Fruit fly (Drosophila melanogaster) whole organism, embryonic: ENCODE data around the gene IntS2.

Source experiments
- Adf1 ChIP-seq: fragments of 200-800 bp; sonication (Bioruptor generic); IDR thresholded peaks from 2 replicates; pipeline ENCODE4 v1.3.6; 2022; ENCODE audit warnings: missing biosample characterization, missing genetic modification characterization
- CG10543 ChIP-seq: fragments of 200-800 bp; sonication (Bioruptor generic); optimal IDR thresholded peaks from 3 replicates; lab custom pipeline; 2017; ENCODE audit warnings: missing biosample characterization, mild to moderate bottlenecking, missing genetic modification characterization, moderate library complexity
- CG10979 ChIP-seq: fragments of 200-800 bp; sonication (Bioruptor generic); optimal IDR thresholded peaks from 2 replicates; lab custom pipeline; 2018; ENCODE audit warnings: missing biosample characterization, mild to moderate bottlenecking, missing genetic modification characterization, moderate library complexity
- CG1233 ChIP-seq: fragments of 200-800 bp; sonication (Bioruptor generic); optimal IDR thresholded peaks from 4 replicates; lab custom pipeline; 2018; ENCODE audit warnings: missing biosample characterization, mild to moderate bottlenecking, missing genetic modification characterization
- CG13296 ChIP-seq: fragments of 200-800 bp; sonication (Bioruptor generic); optimal IDR thresholded peaks from 3 replicates; lab custom pipeline; 2018; ENCODE audit warnings: missing biosample characterization, mild to moderate bottlenecking, missing genetic modification characterization
- CG14014 ChIP-seq: fragments of 200-800 bp; sonication (Bioruptor generic); IDR thresholded peaks from 2 replicates; pipeline ENCODE4 v1.3.6; 2022; ENCODE audit warnings: missing biosample characterization, missing genetic modification characterization
- CG14050 ChIP-seq: fragments of 200-800 bp; sonication (Bioruptor generic); IDR thresholded peaks from 3 replicates; pipeline ENCODE4 v1.3.6; 2022; ENCODE audit warnings: missing biosample characterization, missing genetic modification characterization
- CG2202 ChIP-seq: fragments of 200-800 bp; sonication (Bioruptor generic); optimal IDR thresholded peaks from 2 replicates; lab custom pipeline; 2018; ENCODE audit warnings: missing biosample characterization, mild to moderate bottlenecking, missing genetic modification characterization
- CG2678 ChIP-seq: fragments of 200-800 bp; sonication (Bioruptor generic); optimal IDR thresholded peaks from 3 replicates; lab custom pipeline; 2019; ENCODE audit warnings: missing biosample characterization, mild to moderate bottlenecking, missing genetic modification characterization, moderate library complexity
- CG3163 ChIP-seq: fragments of 200-800 bp; sonication (Bioruptor generic); optimal IDR thresholded peaks from 3 replicates; lab custom pipeline; 2016; ENCODE audit warnings: missing biosample characterization, missing genetic modification characterization
- CG6791 ChIP-seq: fragments of 200-800 bp; sonication (Bioruptor generic); IDR thresholded peaks from 3 replicates; pipeline ENCODE4 v1.3.6; 2022; ENCODE audit warnings: missing biosample characterization, missing genetic modification characterization; ENCODE audit not compliant: partially characterized antibody
- CG7271 ChIP-seq: fragments of 200-800 bp; sonication (Bioruptor generic); optimal IDR thresholded peaks from 2 replicates; lab custom pipeline; 2018; ENCODE audit warnings: missing biosample characterization, mild to moderate bottlenecking, missing genetic modification characterization, moderate library complexity
- CG7987 ChIP-seq: fragments of 200-800 bp; sonication (Bioruptor generic); optimal IDR thresholded peaks from 2 replicates; lab custom pipeline; 2018; ENCODE audit warnings: missing biosample characterization, mild to moderate bottlenecking, missing genetic modification characterization, moderate library complexity
- CG8290 ChIP-seq, 3 experiments: fragments of 200-800 bp; sonication (Bioruptor generic); optimal IDR thresholded peaks; 2 replicates each; lab custom pipeline; 2016 to 2019; ENCODE audit warnings: missing biosample characterization in 3 of 3, missing genetic modification characterization in 3 of 3, mild to moderate bottlenecking in 2 of 3, moderate library complexity in 1 of 3
- CG9727 ChIP-seq: fragments of 200-800 bp; sonication (Bioruptor generic); optimal IDR thresholded peaks from 3 replicates; lab custom pipeline; 2017; ENCODE audit warnings: missing biosample characterization, mild to moderate bottlenecking, missing genetic modification characterization
- CG9797 ChIP-seq: fragments of 200-800 bp; sonication (Bioruptor generic); optimal IDR thresholded peaks from 3 replicates; lab custom pipeline; 2018; ENCODE audit warnings: missing biosample characterization, mild to moderate bottlenecking, missing genetic modification characterization
- CG9876 ChIP-seq: fragments of 200-800 bp; sonication (Bioruptor generic); optimal IDR thresholded peaks from 2 replicates; lab custom pipeline; 2016; ENCODE audit warnings: missing biosample characterization, missing genetic modification characterization
- CHES-1-like ChIP-seq: fragments of 200-800 bp; sonication (Bioruptor generic); optimal IDR thresholded peaks from 2 replicates; lab custom pipeline; 2016; ENCODE audit warnings: missing biosample characterization, missing genetic modification characterization
- CrebB ChIP-seq: fragments of 200-800 bp; sonication (Bioruptor generic); optimal IDR thresholded peaks from 3 replicates; lab custom pipeline; 2018; ENCODE audit warnings: missing biosample characterization, mild to moderate bottlenecking, missing genetic modification characterization
- Doc3 ChIP-seq: fragments of 200-800 bp; sonication (Bioruptor generic); IDR thresholded peaks from 3 replicates; pipeline ENCODE4 v1.3.6; 2022; ENCODE audit warnings: missing biosample characterization, missing genetic modification characterization; ENCODE audit not compliant: partially characterized antibody
- HHEX ChIP-seq: fragments of 200-800 bp; sonication (Bioruptor generic); optimal IDR thresholded peaks from 3 replicates; lab custom pipeline; 2017; ENCODE audit warnings: missing biosample characterization, mild to moderate bottlenecking, missing genetic modification characterization, missing genetic modification reagents
- Hr78 ChIP-seq, 2 experiments: fragments of 200-800 bp in 1 of 2; fragments of >200 bp in 1 of 2; sonication (Bioruptor generic) in 1 of 2; optimal IDR thresholded peaks; 2 replicates each; lab custom pipeline; 2017 to 2019; ENCODE audit warnings: missing biosample characterization in 2 of 2, missing genetic modification characterization in 2 of 2, mild to moderate bottlenecking in 1 of 2, moderate library complexity in 1 of 2
- Lpt ChIP-seq: fragments of >200 bp; optimal IDR thresholded peaks from 2 replicates; lab custom pipeline; 2018; ENCODE audit warnings: missing biosample characterization, missing genetic modification characterization
- MBD-R2 ChIP-seq: fragments of 200-800 bp; sonication (Bioruptor generic); IDR thresholded peaks from 2 replicates; pipeline ENCODE4 v1.3.6; 2022; ENCODE audit warnings: missing biosample characterization, missing genetic modification characterization
- NC2α ChIP-seq: fragments of 200-800 bp; sonication (Bioruptor generic); optimal IDR thresholded peaks from 2 replicates; lab custom pipeline; 2016; ENCODE audit warnings: missing biosample characterization, missing genetic modification characterization
- Oaz ChIP-seq: fragments of 200-800 bp; sonication (Bioruptor generic); IDR thresholded peaks from 2 replicates; pipeline ENCODE4 v1.3.6; 2022; ENCODE audit warnings: missing biosample characterization, missing genetic modification characterization
- Poxn ChIP-seq: fragments of 200-800 bp; sonication (Bioruptor generic); IDR thresholded peaks from 2 replicates; pipeline ENCODE4 v1.3.6; 2022; ENCODE audit warnings: missing biosample characterization, missing genetic modification characterization
- Sox102F ChIP-seq: fragments of 200-800 bp; sonication (Bioruptor generic); optimal IDR thresholded peaks from 2 replicates; lab custom pipeline; 2018; ENCODE audit warnings: missing biosample characterization, mild to moderate bottlenecking, missing genetic modification characterization, moderate library complexity
- TFAM ChIP-seq: fragments of 200-800 bp; sonication (Bioruptor generic); optimal IDR thresholded peaks from 2 replicates; lab custom pipeline; 2017; ENCODE audit warnings: missing biosample characterization, missing genetic modification characterization, inconsistent platforms
- Usf ChIP-seq: fragments of 200-800 bp; sonication (Bioruptor generic); optimal IDR thresholded peaks from 2 replicates; lab custom pipeline; 2017; ENCODE audit warnings: missing genotype, missing biosample characterization, missing genetic modification characterization
- Vsx1 ChIP-seq: fragments of 200-800 bp; sonication (Bioruptor generic); optimal IDR thresholded peaks from 2 replicates; lab custom pipeline; 2017; ENCODE audit warnings: missing biosample characterization, mild to moderate bottlenecking, missing genetic modification characterization, missing genetic modification reagents
- abd-A ChIP-seq: fragments of 200-800 bp; sonication (Bioruptor generic); optimal IDR thresholded peaks from 3 replicates; lab custom pipeline; 2019; ENCODE audit warnings: missing biosample characterization, mild to moderate bottlenecking, missing genetic modification characterization, moderate library complexity
- ap ChIP-seq: fragments of 200-800 bp; sonication (Bioruptor generic); IDR thresholded peaks from 2 replicates; pipeline ENCODE4 v1.3.6; 2022; ENCODE audit warnings: missing biosample characterization, missing genetic modification characterization
- ara ChIP-seq: fragments of 200-800 bp; sonication (Bioruptor generic); IDR thresholded peaks from 2 replicates; pipeline ENCODE4 v1.3.6; 2022; ENCODE audit warnings: missing biosample characterization, missing genetic modification characterization
- br ChIP-seq: fragments of >200 bp; optimal IDR thresholded peaks from 2 replicates; lab custom pipeline; 2017
- btn ChIP-seq: fragments of 200-800 bp; sonication (Bioruptor generic); optimal IDR thresholded peaks from 2 replicates; lab custom pipeline; 2016; ENCODE audit warnings: missing biosample characterization, missing genetic modification characterization
- cas ChIP-seq: fragments of 200-800 bp; sonication (Bioruptor generic); IDR thresholded peaks from 2 replicates; pipeline ENCODE4 v1.3.6; 2022; ENCODE audit warnings: missing biosample characterization, missing genetic modification characterization
- cwo ChIP-seq: fragments of 200-800 bp; sonication (Bioruptor generic); optimal IDR thresholded peaks from 3 replicates; lab custom pipeline; 2017; ENCODE audit warnings: missing biosample characterization, missing genetic modification characterization, mild to moderate bottlenecking, moderate library complexity, missing genetic modification reagents
- dpn ChIP-seq, 2 experiments: fragments of 200-800 bp; sonication (Bioruptor generic); optimal IDR thresholded peaks; 3 replicates each; lab custom pipeline; 2016; ENCODE audit warnings: missing biosample characterization in 2 of 2, missing genetic modification characterization in 2 of 2
- gsb-n ChIP-seq: fragments of 200-800 bp; sonication (Bioruptor generic); optimal IDR thresholded peaks from 3 replicates; lab custom pipeline; 2018; ENCODE audit warnings: missing biosample characterization, mild to moderate bottlenecking, missing genetic modification characterization
- knrl ChIP-seq: fragments of 200-800 bp; sonication (Bioruptor generic); IDR thresholded peaks from 3 replicates; pipeline ENCODE4 v1.3.6; 2022; ENCODE audit warnings: missing biosample characterization, missing genetic modification characterization; ENCODE audit not compliant: partially characterized antibody
- nau ChIP-seq: fragments of 200-800 bp; sonication (Bioruptor generic); optimal IDR thresholded peaks from 3 replicates; lab custom pipeline; 2017; ENCODE audit warnings: missing biosample characterization, mild to moderate bottlenecking, missing genetic modification characterization, missing genetic modification reagents
- nerfin-2 ChIP-seq: fragments of 200-800 bp; sonication (Bioruptor generic); IDR thresholded peaks from 2 replicates; pipeline ENCODE4 v1.3.6; 2022; ENCODE audit warnings: missing biosample characterization, missing genetic modification characterization; ENCODE audit not compliant: partially characterized antibody
- nmo ChIP-seq: fragments of 200-800 bp; sonication (Bioruptor generic); optimal IDR thresholded peaks from 2 replicates; lab custom pipeline; 2018; ENCODE audit warnings: missing biosample characterization, mild to moderate bottlenecking, missing genetic modification characterization, moderate library complexity
- psq ChIP-seq: fragments of 200-800 bp; sonication (Bioruptor generic); optimal IDR thresholded peaks from 2 replicates; lab custom pipeline; 2017; ENCODE audit warnings: missing biosample characterization, missing genetic modification characterization
- shn ChIP-seq: fragments of 200-800 bp; sonication (Bioruptor generic); optimal IDR thresholded peaks from 3 replicates; lab custom pipeline; 2016; ENCODE audit warnings: missing biosample characterization, missing genetic modification characterization
- usp ChIP-seq: fragments of >200 bp; optimal IDR thresholded peaks from 2 replicates; lab custom pipeline; 2017; ENCODE audit warnings: missing biosample characterization, missing genetic modification characterization
- vnd ChIP-seq: fragments of 200-800 bp; sonication (Bioruptor generic); IDR thresholded peaks from 3 replicates; pipeline ENCODE4 v1.3.6; 2022; ENCODE audit warnings: missing biosample characterization, missing genetic modification characterization; ENCODE audit not compliant: partially characterized antibody

IntS2 gene

dm6 chrX:17627090-17627992 lies 29.3 kb downstream of the IntS2 start, which contains the start of gene stas (continued):
- TF ChIP-seq dpn (GFP tag; optimal IDR thresholded peaks at IDR 0.05; lab: Kevin White, UChicago), result no peak
- no peak for TF ChIP-seq CG7271 (tag; lab: Kevin White, UChicago)
- TF ChIP-seq nmo, result no peak
- TF ChIP-seq CG9797 (GFP tag; lab: Kevin White, UChicago), result peak; percentile 83
- TF ChIP-seq TFAM, result no peak
- no peak for TF ChIP-seq gsb-n (tag; lab: Kevin White, UChicago)
- TF ChIP-seq Hr78 (GFP tag; optimal IDR thresholded peaks at IDR 0.05; lab: Kevin White, UChicago), result no peak
- peak; percentile 11 for TF ChIP-seq CG1233 (GFP tag; lab: Kevin White, UChicago)
- TF ChIP-seq CG14014 (GFP tag; lab: Robert Waterston, UW), result peak; percentile 29; the same call in 1 of the 2 replicates
- no peak for TF ChIP-seq Poxn (GFP tag; lab: Robert Waterston, UW)
- TF ChIP-seq CG2678 (tag; lab: Kevin White, UChicago), result peak; percentile 30
- TF ChIP-seq Lpt (GFP tag; lab: Kevin White, UChicago), result no peak
- no peak for TF ChIP-seq CG10979 (tag; lab: Kevin White, UChicago)
- TF ChIP-seq CG7987 (GFP tag; lab: Kevin White, UChicago), result peak; percentile 12
- peak; percentile 41 for TF ChIP-seq MBD-R2 (GFP tag; lab: Robert Waterston, UW)
- no peak for TF ChIP-seq Adf1 (GFP tag; lab: Robert Waterston, UW)
- no peak for TF ChIP-seq usp (GFP tag; lab: Kevin White, UChicago)
- TF ChIP-seq cwo (GFP tag; lab: Kevin White, UChicago), result no peak
- no peak for TF ChIP-seq shn
- TF ChIP-seq ap (GFP tag; lab: Robert Waterston, UW), result no peak
- TF ChIP-seq CG8290 (GFP tag; optimal IDR thresholded peaks at IDR 0.05; lab: Kevin White, UChicago), result no peak
- no peak for TF ChIP-seq CG8290 (tag; optimal IDR thresholded peaks at IDR 0.05; lab: Kevin White, UChicago)
- peak; percentile 11 for TF ChIP-seq HHEX (GFP tag; lab: Kevin White, UChicago)
- no peak for TF ChIP-seq nerfin-2 (GFP tag; lab: Robert Waterston, UW)
- no peak for TF ChIP-seq CG14050 (GFP tag; lab: Robert Waterston, UW)
- peak; percentile 31; the same call in 1 of the 3 replicates for TF ChIP-seq knrl (GFP tag; lab: Robert Waterston, UW)
- no peak for TF ChIP-seq ara (GFP tag; lab: Robert Waterston, UW)
- peak; percentile 29; the same call in 2 of the 3 replicates for TF ChIP-seq CG6791 (GFP tag; lab: Robert Waterston, UW)
- TF ChIP-seq Sox102F (GFP tag; lab: Kevin White, UChicago), result no peak
- no peak for TF ChIP-seq Usf (GFP tag; lab: Kevin White, UChicago)
- peak; percentile 36 for TF ChIP-seq CG13296 (GFP tag; lab: Kevin White, UChicago)
- TF ChIP-seq CHES-1-like (GFP tag; lab: Kevin White, UChicago), result no peak
- TF ChIP-seq btn (GFP tag; lab: Kevin White, UChicago), result no peak
- TF ChIP-seq psq (GFP tag; lab: Kevin White, UChicago), result no peak
- TF ChIP-seq cas (GFP tag; lab: Robert Waterston, UW), result no peak
- no peak for TF ChIP-seq CG9727 (GFP tag; lab: Kevin White, UChicago)
- no peak for TF ChIP-seq abd-A (tag; lab: Kevin White, UChicago)
- peak; percentile 9 for TF ChIP-seq Vsx1 (GFP tag; lab: Kevin White, UChicago)
- no peak for TF ChIP-seq CrebB (tag; lab: Kevin White, UChicago)
- no peak for TF ChIP-seq br (lab: Kevin White, UChicago)
- TF ChIP-seq CG10543 (GFP tag; lab: Kevin White, UChicago), result peak; percentile 5
- TF ChIP-seq Doc3 (GFP tag; lab: Robert Waterston, UW), result no peak
- TF ChIP-seq CG2202 (tag; lab: Kevin White, UChicago), result no peak
- no peak for TF ChIP-seq Oaz (GFP tag; lab: Robert Waterston, UW)
- no peak for TF ChIP-seq nau (GFP tag; lab: Kevin White, UChicago)
- TF ChIP-seq CG3163 (GFP tag; lab: Kevin White, UChicago), result no peak
- TF ChIP-seq vnd (GFP tag; lab: Robert Waterston, UW), result no peak
- TF ChIP-seq NC2α, result no peak
- TF ChIP-seq CG9876 (GFP tag; lab: Kevin White, UChicago), result no peak
